Worm (Caenorhabditis elegans) whole organism, late embryonic: ENCODE data around the gene fbxa-4.
A peak's percentile ranks its signal among the peaks of the same experiment; 100 is the strongest.

ENCODE experiments used
- T23F11.4 ChIP-seq: fragments of 200-800 bp; sonication (Bioruptor generic); optimal IDR thresholded peaks from 2 replicates; lab custom pipeline; 2018; ENCODE audit warnings: mild to moderate bottlenecking, missing genetic modification characterization, missing compliant biosample characterization
- Y22D7AL.16 ChIP-seq: sonication (generic microtip); optimal IDR thresholded peaks from 2 replicates; lab custom pipeline; 2016; ENCODE audit warnings: missing genetic modification characterization, missing compliant biosample characterization
- ahr-1 ChIP-seq: sonication (generic microtip); optimal IDR thresholded peaks from 2 replicates; lab custom pipeline; 2016; ENCODE audit warnings: missing genetic modification characterization, missing compliant biosample characterization
- ama-1 ChIP-seq: fragments of 150-350 bp; optimal IDR thresholded peaks from 2 replicates; lab custom pipeline; 2014
- ceh-18 ChIP-seq: sonication (generic microtip); optimal IDR thresholded peaks from 2 replicates; lab custom pipeline; 2016; ENCODE audit warnings: missing genetic modification characterization, missing compliant biosample characterization
- ceh-22 ChIP-seq: sonication (generic microtip); optimal IDR thresholded peaks from 2 replicates; lab custom pipeline; 2017; ENCODE audit warnings: missing biosample characterization, missing genetic modification characterization
- ceh-31 ChIP-seq: sonication (generic microtip); optimal IDR thresholded peaks from 2 replicates; lab custom pipeline; 2016; ENCODE audit warnings: missing genetic modification characterization, missing compliant biosample characterization
- ceh-48 ChIP-seq: sonication (generic microtip); optimal IDR thresholded peaks from 2 replicates; lab custom pipeline; 2016; ENCODE audit warnings: missing genetic modification characterization, inconsistent platforms, missing compliant biosample characterization
- ceh-6 ChIP-seq: fragments of 200-800 bp; sonication (Bioruptor generic); optimal IDR thresholded peaks from 2 replicates; lab custom pipeline; 2018; ENCODE audit warnings: mild to moderate bottlenecking, missing genetic modification characterization, missing compliant biosample characterization
- ceh-9 ChIP-seq: sonication (generic microtip); optimal IDR thresholded peaks from 2 replicates; lab custom pipeline; 2016; ENCODE audit warnings: mild to moderate bottlenecking, missing genetic modification characterization, inconsistent platforms, missing compliant biosample characterization
- elt-2 ChIP-seq: sonication (generic microtip); optimal IDR thresholded peaks from 2 replicates; lab custom pipeline; 2016; ENCODE audit warnings: missing genetic modification reagents, missing genetic modification characterization, missing compliant biosample characterization
- ets-4 ChIP-seq: sonication (generic microtip); optimal IDR thresholded peaks from 2 replicates; lab custom pipeline; 2016; ENCODE audit warnings: missing genetic modification characterization, missing compliant biosample characterization
- eyg-1 ChIP-seq: sonication (generic microtip); optimal IDR thresholded peaks from 2 replicates; lab custom pipeline; 2016; ENCODE audit warnings: missing genotype, missing genetic modification characterization, missing compliant biosample characterization
- gmeb-2 ChIP-seq: sonication (generic microtip); optimal IDR thresholded peaks from 2 replicates; lab custom pipeline; 2016; ENCODE audit warnings: missing genetic modification characterization, inconsistent platforms, missing compliant biosample characterization
- hlh-15 ChIP-seq: sonication (generic microtip); optimal IDR thresholded peaks from 2 replicates; lab custom pipeline; 2016; ENCODE audit warnings: missing genetic modification characterization, missing compliant biosample characterization
- hlh-6 ChIP-seq: sonication (generic microtip); optimal IDR thresholded peaks from 2 replicates; lab custom pipeline; 2016; ENCODE audit warnings: missing genotype, missing genetic modification characterization, missing compliant biosample characterization
- hlh-8 ChIP-seq: sonication (generic microtip); optimal IDR thresholded peaks from 2 replicates; lab custom pipeline; 2016; ENCODE audit warnings: missing genotype, missing genetic modification characterization, missing compliant biosample characterization
- lin-11 ChIP-seq: fragments of 200-800 bp; sonication (Bioruptor generic); optimal IDR thresholded peaks from 2 replicates; lab custom pipeline; 2018; ENCODE audit warnings: mild to moderate bottlenecking, missing genetic modification characterization, missing compliant biosample characterization
- nfya-1 ChIP-seq: sonication (generic microtip); optimal IDR thresholded peaks from 2 replicates; lab custom pipeline; 2017; ENCODE audit warnings: missing genetic modification characterization, mild to moderate bottlenecking, missing compliant biosample characterization, antibody characterized with exemption, moderate library complexity
- nhr-232 ChIP-seq: sonication (generic microtip); optimal IDR thresholded peaks from 2 replicates; lab custom pipeline; 2016; ENCODE audit warnings: missing genetic modification characterization, missing compliant biosample characterization
- odd-2 ChIP-seq: sonication (generic microtip); optimal IDR thresholded peaks from 2 replicates; lab custom pipeline; 2017; ENCODE audit warnings: antibody characterized with exemption, mild to moderate bottlenecking, missing genetic modification characterization, missing compliant biosample characterization
- pag-3 ChIP-seq: sonication (generic microtip); optimal IDR thresholded peaks from 2 replicates; lab custom pipeline; 2016; ENCODE audit warnings: missing compliant biosample characterization, missing genetic modification characterization, borderline replicate concordance
- pax-1 ChIP-seq: fragments of 150-350 bp; optimal IDR thresholded peaks from 2 replicates; lab custom pipeline; 2014; ENCODE audit warnings: missing biosample characterization, missing genetic modification characterization
- pha-2 ChIP-seq: sonication (generic microtip); optimal IDR thresholded peaks from 2 replicates; lab custom pipeline; 2017; ENCODE audit warnings: mild to moderate bottlenecking, missing genetic modification characterization, missing compliant biosample characterization
- rnt-1 ChIP-seq: sonication (generic microtip); optimal IDR thresholded peaks from 2 replicates; lab custom pipeline; 2016; ENCODE audit warnings: missing genetic modification characterization, missing compliant biosample characterization
- sox-2 ChIP-seq: fragments of 200-800 bp; sonication (Bioruptor generic); IDR thresholded peaks from 2 replicates; pipeline ENCODE4 v1.3.6; 2022; ENCODE audit warnings: missing genetic modification reagents, missing genetic modification characterization, missing compliant biosample characterization
- sox-4 ChIP-seq: sonication (generic microtip); optimal IDR thresholded peaks from 2 replicates; lab custom pipeline; 2017; ENCODE audit warnings: mild to moderate bottlenecking, missing genetic modification characterization, inconsistent platforms, missing compliant biosample characterization
- tbx-2 ChIP-seq: sonication (generic microtip); optimal IDR thresholded peaks from 2 replicates; lab custom pipeline; 2016; ENCODE audit warnings: missing genetic modification characterization, missing compliant biosample characterization
- unc-55 ChIP-seq: sonication (generic microtip); optimal IDR thresholded peaks from 2 replicates; lab custom pipeline; 2017; ENCODE audit warnings: missing biosample characterization, missing genetic modification reagents, missing genetic modification characterization

Gene fbxa-4

DNA sequence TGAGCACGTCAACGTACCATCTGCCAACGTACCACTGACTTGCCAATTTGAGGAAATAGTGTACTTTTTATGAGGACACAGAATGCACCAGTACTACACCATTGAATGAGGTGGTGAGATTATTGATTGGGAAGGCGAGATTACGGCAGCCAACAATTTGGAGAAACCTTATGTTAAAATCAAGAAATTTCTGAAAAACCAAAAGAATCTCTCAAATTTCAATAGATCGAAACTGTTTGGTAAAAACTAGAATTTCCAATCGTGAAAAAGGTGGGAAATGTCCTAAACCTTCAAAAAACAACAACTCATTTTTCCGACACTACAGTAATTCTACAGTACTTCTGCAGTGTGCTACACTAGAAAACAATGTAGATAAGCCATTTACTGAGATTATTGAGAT, 16.6 kb upstream of the fbxa-4 start, which contains the start of gene ceh-86:
ceh-86 (minus strand) TSS at position 101 of the 400 bp plus-strand sequence.
- TF ChIP-seq ceh-48 (tag; lab: Kevin White, UChicago) (peak; percentile 55), pha-2 (tag; lab: Kevin White, UChicago) (no peak)
- TF ChIP-seq, all 69 proteins: peak for 1

DNA sequence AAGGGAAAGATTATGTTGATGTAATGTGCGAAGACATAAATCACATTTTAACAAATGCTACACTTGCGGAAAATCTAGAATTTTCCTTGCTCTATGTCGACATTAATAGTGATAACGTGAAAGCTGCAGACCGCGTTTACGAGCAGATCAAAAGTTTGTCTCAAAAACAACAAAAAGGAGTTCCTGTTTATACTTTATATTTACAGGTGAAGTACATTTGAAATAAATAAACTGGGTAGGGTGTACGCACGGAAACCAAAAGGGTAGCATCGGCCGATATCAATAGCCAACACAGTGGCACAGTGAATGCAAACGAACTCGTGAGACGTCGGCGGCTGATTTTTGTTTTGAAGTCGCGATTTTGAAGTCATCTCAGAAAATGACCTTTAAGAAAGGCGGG, 7.1 kb upstream of the fbxa-4 start:
- TF ChIP-seq pha-2 (tag; lab: Kevin White, UChicago) (no peak), lin-11 (tag; lab: Kevin White, UChicago) (no peak)
- TF ChIP-seq, all 69 proteins: peak for 0

DNA sequence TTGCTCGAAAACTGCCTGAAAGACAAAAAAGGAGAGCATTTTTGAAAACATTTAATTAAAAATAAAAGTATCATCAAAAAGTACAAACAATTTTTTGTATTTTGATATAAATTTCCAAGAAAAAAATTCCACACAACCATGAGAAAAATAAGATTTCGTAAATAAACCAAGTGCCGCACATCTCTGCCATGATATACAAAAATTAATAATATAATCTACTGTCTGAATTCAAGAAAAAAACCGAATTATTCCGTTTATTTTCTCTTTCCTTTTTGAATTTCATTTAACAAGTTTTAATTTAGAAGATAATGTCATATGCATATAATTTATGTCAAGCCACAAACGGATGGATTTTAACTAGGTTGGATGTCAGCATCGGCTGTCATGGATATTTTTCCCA, 6.6 kb upstream of the fbxa-4 start, which contains the start of gene F42G2.2:
F42G2.2 (plus strand) TSS at position 301 of the 400 bp plus-strand sequence.
- no peak for TF ChIP-seq ceh-18 (tag; lab: Kevin White, UChicago)
- no peak for TF ChIP-seq ceh-9
- no peak for TF ChIP-seq lin-11 (tag; lab: Kevin White, UChicago)
- no peak for TF ChIP-seq sox-2 (GFP tag; lab: Robert Waterston, UW)
- no peak for TF ChIP-seq unc-55
- no peak for TF ChIP-seq sox-4 (tag; lab: Kevin White, UChicago)
- TF ChIP-seq Y22D7AL.16 (tag; lab: Kevin White, UChicago), result no peak

DNA sequence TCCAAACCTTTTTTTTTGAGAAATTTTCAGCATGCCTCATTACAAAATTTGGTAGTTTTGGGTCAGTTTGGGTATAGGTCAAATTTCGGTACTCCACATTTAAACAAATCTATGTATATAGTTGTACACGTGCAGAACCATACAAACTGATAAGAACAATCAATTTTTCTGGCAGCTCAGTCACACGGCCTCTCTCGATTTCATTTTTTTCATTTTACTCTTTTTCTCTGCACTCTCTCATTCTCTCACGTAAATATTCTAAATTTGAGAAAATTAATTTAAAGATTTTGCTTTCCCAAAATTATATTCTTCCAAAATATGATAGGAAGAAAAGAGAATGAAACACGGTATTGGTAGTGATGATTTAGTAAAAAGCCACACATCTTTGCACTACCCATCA, 5.9 kb upstream of the fbxa-4 start:
- TF ChIP-seq ets-4 (tag; lab: Kevin White, UChicago), result no peak
- TF ChIP-seq ceh-18 (tag; lab: Kevin White, UChicago), result no peak
- no peak for TF ChIP-seq hlh-8 (tag; lab: Kevin White, UChicago)
- no peak for TF ChIP-seq eyg-1 (tag; lab: Kevin White, UChicago)
- TF ChIP-seq ama-1, result no peak
- TF ChIP-seq odd-2 (tag; lab: Kevin White, UChicago), result no peak
- peak; percentile 24 for TF ChIP-seq elt-2 (tag; lab: Kevin White, UChicago)
- no peak for TF ChIP-seq pax-1 (tag; lab: Kevin White, UChicago)
- no peak for TF ChIP-seq pag-3

DNA sequence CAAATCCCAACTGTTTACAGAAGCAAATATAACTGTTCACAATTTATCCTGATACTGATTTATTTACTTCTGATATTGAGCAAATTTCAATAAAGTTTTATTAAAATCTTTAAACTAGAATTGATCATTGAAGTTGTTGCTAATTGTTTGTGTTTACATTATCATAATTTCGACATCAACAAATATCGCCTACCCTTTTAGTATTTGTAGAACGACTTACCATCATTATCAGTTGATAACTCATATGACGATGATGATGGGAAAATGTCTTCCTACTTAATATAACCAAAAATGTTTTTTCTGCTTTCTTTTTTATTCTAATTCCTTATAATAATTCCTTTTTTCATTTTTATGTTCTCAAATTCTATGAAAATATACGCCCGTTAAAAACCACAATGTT, 5.4 kb upstream of the fbxa-4 start:
- TF ChIP-seq gmeb-2 (tag; lab: Kevin White, UChicago) (no peak), elt-2 (tag; lab: Kevin White, UChicago) (peak; percentile 21)

DNA sequence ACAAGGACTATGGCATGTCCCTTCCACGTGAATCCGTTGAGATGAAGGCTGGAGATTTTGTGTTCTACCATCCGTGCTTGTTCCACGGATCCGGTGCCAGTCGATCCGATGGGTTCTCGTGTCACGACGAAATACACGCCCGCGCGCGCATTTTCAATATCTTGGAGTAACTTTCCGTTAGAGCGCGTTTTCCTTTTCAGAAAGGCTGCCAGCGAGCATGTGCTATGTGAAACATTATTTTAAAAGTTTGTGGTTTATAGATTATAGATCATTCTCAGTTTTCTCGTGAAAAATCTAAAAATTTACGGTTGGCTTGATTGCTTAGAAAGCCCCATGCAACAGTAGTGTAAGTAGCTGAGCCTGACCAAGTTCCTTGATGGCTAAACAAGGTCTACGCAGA, 3.5 kb upstream of the fbxa-4 start, which contains the start of gene fbxc-20:
fbxc-20 (plus strand) TSS at position 301 of the 400 bp plus-strand sequence.
- TF ChIP-seq ceh-22 (tag; lab: Kevin White, UChicago) (no peak), nfya-1 (tag; lab: Kevin White, UChicago) (no peak), hlh-6 (no peak), hlh-8 (tag; lab: Kevin White, UChicago) (no peak), hlh-15 (tag; lab: Kevin White, UChicago) (no peak), T23F11.4 (GFP tag; lab: Kevin White, UChicago) (no peak), ceh-31 (tag; lab: Kevin White, UChicago) (no peak), sox-4 (tag; lab: Kevin White, UChicago) (no peak), ceh-6 (GFP tag; lab: Kevin White, UChicago) (no peak), pax-1 (tag; lab: Kevin White, UChicago) (no peak)

DNA sequence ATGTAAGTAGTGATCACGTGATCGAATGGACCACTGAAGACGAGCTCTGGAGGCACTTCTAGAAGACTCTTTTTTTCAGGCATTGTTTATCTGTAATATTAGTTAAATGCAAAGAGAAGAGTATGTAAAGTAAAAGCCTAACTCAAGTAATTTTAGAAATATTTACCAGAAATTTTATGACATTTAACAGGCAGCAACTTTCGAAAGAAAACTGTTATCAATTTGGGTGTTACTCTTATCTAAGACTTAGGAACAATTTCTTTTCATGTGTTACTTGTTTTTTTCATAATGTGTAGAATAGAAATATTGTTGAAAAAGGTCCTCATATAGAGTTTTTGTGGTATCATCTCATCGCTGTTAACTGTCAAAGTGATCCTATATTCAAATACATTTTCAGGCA, 2.6 kb upstream of the fbxa-4 start, which contains the start of the genes F42G2.5 and F42G2.7:
F42G2.5 (minus strand) TSS at position 101 of the 400 bp plus-strand sequence.
F42G2.7 (plus strand) TSS at position 270 of the 400 bp plus-strand sequence.
- TF ChIP-seq ahr-1 (tag; lab: Kevin White, UChicago) (no peak), rnt-1 (no peak), nfya-1 (tag; lab: Kevin White, UChicago) (no peak), nhr-232 (tag; lab: Kevin White, UChicago) (no peak), elt-2 (tag; lab: Kevin White, UChicago) (no peak), tbx-2 (no peak), pag-3 (no peak)
